Fruit fly (Drosophila melanogaster) Kc167 (cell line): ENCODE results near the gene ND-15.

Experiments used
- Sin3A ChIP-seq: fragments of >200 bp; optimal IDR thresholded peaks from 2 replicates; lab custom pipeline; 2018; ENCODE audit warnings: missing external identifiers
- insv ChIP-seq: fragments of >200 bp; optimal IDR thresholded peaks from 3 replicates; lab custom pipeline; 2018; ENCODE audit warnings: missing external identifiers

DNA sequence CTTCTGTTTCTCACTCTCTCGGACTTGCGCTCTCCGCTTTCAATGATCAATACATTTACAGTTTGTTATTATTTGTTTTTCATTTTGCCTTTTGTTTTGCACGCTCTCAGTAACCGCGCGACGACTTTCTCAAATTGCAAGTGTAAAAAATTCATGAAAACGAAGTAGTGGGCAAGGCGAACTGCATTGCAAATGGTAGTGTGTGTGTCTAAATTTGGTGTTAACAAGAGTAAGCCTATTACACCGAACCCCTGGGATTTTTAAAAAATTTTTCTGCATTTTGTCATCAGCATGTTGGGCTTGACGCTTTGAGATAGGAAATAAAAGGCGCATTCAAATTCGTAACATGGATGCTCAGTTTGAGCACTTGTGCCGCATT lies 47.3 kb upstream of the ND-15 start:
- TF ChIP-seq insv (lab: Kevin White, UChicago) (no peak), Sin3A (no peak)
